Worm (Caenorhabditis elegans): Measurements from ENCODE around the gene gst-2.

gst-2 gene

DNA sequence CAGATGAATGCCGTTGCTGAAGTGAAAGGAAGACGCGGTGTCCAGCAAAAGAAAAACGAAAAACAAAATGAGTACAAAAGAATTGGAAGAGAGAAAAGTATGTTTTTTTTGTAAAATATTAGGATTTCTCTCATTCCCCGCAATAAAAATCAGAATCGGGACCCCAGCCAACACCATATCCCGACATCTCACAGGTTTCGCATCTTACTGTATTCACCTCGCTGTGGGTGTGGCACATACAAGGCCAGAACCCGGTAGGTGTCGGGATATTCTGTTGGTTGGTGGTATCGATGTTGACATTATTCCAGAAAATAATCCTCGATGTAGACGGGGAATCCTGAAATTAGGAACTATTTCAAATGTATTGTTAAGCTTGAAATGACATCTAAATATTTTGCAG is 25.1 kb downstream of the gst-2 start:
- no peak for TF ChIP-seq gmeb-2 (tag; optimal IDR thresholded peaks at IDR 0.05)
- TF ChIP-seq unc-42 (tag; optimal IDR thresholded peaks at IDR 0.05): no peak
- TF ChIP-seq unc-3 (GFP tag; conservative IDR thresholded peaks at IDR 0.05): no peak
- no peak for TF ChIP-seq unc-3 (tag; optimal IDR thresholded peaks at IDR 0.05)
- no peak for TF ChIP-seq ceh-24 (tag; optimal IDR thresholded peaks at IDR 0.05)
- TF ChIP-seq T23F11.4 (GFP tag; optimal IDR thresholded peaks at IDR 0.05): no peak
- no peak for TF ChIP-seq pqm-1 (tag; optimal IDR thresholded peaks at IDR 0.05)
- no peak for TF ChIP-seq K09A11.1 (tag; optimal IDR thresholded peaks at IDR 0.05; ENCODE audit: insufficient read depth)
- TF ChIP-seq elt-2 (tag; optimal IDR thresholded peaks at IDR 0.05): no peak
- no peak for TF ChIP-seq nhr-232 (tag; optimal IDR thresholded peaks at IDR 0.05)
- TF ChIP-seq syd-9 (tag; optimal IDR thresholded peaks at IDR 0.05): no peak

DNA sequence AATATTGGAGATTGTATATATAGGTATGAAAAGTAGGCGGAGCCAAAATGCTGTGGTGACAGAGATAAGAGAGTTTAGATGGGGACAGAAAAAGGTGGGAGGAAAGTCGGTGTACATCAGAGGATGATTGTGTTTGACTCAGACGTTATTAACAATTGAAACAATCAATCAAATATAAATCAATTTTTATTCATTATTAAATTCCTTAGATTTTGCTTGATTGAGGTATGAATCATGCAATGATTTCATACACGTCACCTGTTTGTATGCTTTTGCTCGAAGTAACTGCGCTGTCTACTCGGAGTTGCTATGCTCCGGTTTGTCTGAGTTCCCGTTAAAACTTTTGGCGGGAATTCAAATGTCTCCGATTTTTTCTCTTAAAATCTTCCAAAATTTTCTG is 26.7 kb downstream of the gst-2 start, which contains the start of gene C04G2.10:
Gene C04G2.10 (plus strand): TSS at position 301 of the 400 bp plus-strand sequence.
- TF ChIP-seq unc-3 (GFP tag; conservative IDR thresholded peaks at IDR 0.05) (no peak), unc-3 (tag; optimal IDR thresholded peaks at IDR 0.05) (no peak), mec-3 (tag; optimal IDR thresholded peaks at IDR 0.05; ENCODE audit: borderline replicate concordance) (no peak), pha-2 (tag; optimal IDR thresholded peaks at IDR 0.05) (no peak), C38D4.7 (GFP tag; optimal IDR thresholded peaks at IDR 0.05) (no peak), C08G9.2 (tag; optimal IDR thresholded peaks at IDR 0.05) (no peak), pax-1 (tag; optimal IDR thresholded peaks at IDR 0.05) (no peak), unc-55 (GFP tag; optimal IDR thresholded peaks at IDR 0.05) (no peak), F13H6.1 (tag; optimal IDR thresholded peaks at IDR 0.05) (no peak), unc-42 (tag; optimal IDR thresholded peaks at IDR 0.05) (no peak), K02D7.2 (tag; optimal IDR thresholded peaks at IDR 0.05) (no peak), nhr-232 (tag; optimal IDR thresholded peaks at IDR 0.05) (no peak), fax-1 (tag; optimal IDR thresholded peaks at IDR 0.05) (no peak), T23F11.4 (GFP tag; optimal IDR thresholded peaks at IDR 0.05) (no peak), lin-11 (tag; optimal IDR thresholded peaks at IDR 0.05) (no peak), pqm-1 (tag; optimal IDR thresholded peaks at IDR 0.05) (no peak)

DNA sequence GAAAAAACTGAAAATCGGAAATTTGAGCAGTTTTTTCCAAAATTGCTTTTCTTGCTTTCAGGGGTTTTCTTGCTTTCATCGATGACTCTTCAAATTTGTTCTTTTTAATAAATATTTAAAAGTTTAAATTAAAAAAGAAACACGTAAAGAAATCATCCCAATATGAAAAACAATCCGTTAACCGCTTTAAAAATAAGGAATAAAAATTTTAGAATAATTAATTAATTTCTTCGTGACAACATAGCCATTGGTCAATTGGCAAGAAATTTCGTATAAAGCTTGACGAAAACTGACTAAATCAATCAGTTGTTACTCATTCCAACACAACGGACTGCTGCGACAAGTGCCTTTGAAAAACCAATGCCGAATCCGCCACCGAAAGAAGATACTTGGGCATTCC is 29.3 kb downstream of the gst-2 start, which contains the start of gene nsph-3.2:
Gene nsph-3.2 (plus strand): TSS at position 301 of the 400 bp plus-strand sequence.
- TF ChIP-seq K09A11.1 (tag; optimal IDR thresholded peaks at IDR 0.05; ENCODE audit: insufficient read depth): no peak
- TF ChIP-seq sox-2 (GFP tag; IDR thresholded peaks at IDR 0.05): no peak
- TF ChIP-seq hlh-13 (GFP tag; optimal IDR thresholded peaks at IDR 0.05): no peak

DNA sequence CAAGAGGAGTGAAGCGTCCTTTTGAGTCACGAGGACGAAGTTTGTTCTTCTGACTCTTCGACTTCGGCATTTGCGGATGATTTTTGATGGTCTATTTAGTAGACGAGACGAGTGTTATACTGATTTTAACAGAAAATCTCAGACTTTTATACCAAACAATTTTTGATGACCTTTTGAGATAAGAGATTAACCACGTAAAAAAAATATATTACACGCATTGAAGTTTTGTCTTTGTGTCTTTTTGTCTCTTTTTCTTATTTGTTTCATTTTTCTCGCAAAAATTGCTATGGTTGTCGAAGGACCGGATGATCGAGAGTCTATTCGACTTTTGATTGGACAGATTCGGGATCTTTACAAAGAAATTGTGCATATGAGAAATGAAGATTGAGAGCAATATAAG is 30.4 kb downstream of the gst-2 start, which contains the start of gene spch-1:
Gene spch-1 (minus strand): TSS at position 101 of the 400 bp plus-strand sequence.
- TF ChIP-seq lin-11 (tag; optimal IDR thresholded peaks at IDR 0.05) (no peak), dmd-4 (tag; optimal IDR thresholded peaks at IDR 0.05; ENCODE audit: borderline replicate concordance) (no peak), ttx-3 (tag; optimal IDR thresholded peaks at IDR 0.05) (no peak), hlh-6 (tag; optimal IDR thresholded peaks at IDR 0.05) (no peak), ceh-48 (tag; optimal IDR thresholded peaks at IDR 0.05) (no peak), ceh-30 (tag; optimal IDR thresholded peaks at IDR 0.05) (no peak), elt-2 (tag; optimal IDR thresholded peaks at IDR 0.05) (no peak), ceh-22 (tag; optimal IDR thresholded peaks at IDR 0.05) (no peak), hlh-30 (tag; optimal IDR thresholded peaks at IDR 0.05; ENCODE audit: insufficient read depth) (no peak), unc-55 (GFP tag; optimal IDR thresholded peaks at IDR 0.05) (no peak), C08G9.2 (tag; optimal IDR thresholded peaks at IDR 0.05) (no peak), ceh-45 (GFP tag; IDR thresholded peaks at IDR 0.05) (no peak), sdc-2 (tag; optimal IDR thresholded peaks at IDR 0.05) (no peak), ets-4 (tag; optimal IDR thresholded peaks at IDR 0.05) (no peak), rnt-1 (tag; optimal IDR thresholded peaks at IDR 0.05) (no peak)

DNA sequence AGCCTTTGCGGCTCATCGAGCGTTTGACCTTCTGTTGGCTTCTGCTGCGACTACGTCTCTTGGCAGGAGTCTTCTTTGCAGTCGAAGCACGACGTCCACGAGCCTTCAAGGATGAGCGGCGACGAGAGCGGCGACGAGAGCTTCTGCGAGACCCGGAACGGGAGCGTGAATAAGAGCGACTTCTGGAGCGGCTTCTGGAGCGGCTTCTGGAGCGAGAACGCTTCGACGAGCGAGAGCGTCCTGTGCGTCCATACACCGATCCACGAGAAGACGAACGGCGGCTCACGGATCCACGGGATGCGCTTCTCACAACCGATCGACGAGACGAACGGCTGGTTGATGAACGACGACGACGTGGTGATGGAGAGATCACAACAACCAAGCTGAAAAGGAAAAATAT is 31.0 kb downstream of the gst-2 start:
- TF ChIP-seq nhr-232 (tag; optimal IDR thresholded peaks at IDR 0.05): no peak
- TF ChIP-seq elt-4 (tag; optimal IDR thresholded peaks at IDR 0.05): no peak
- TF ChIP-seq ceh-31 (tag; optimal IDR thresholded peaks at IDR 0.05): no peak
- no peak for TF ChIP-seq ceh-22 (tag; optimal IDR thresholded peaks at IDR 0.05)

All from whole organism, late embryonic.